Worm (Caenorhabditis elegans): ENCODE measurements around the gene mrpl-48.

DNA sequence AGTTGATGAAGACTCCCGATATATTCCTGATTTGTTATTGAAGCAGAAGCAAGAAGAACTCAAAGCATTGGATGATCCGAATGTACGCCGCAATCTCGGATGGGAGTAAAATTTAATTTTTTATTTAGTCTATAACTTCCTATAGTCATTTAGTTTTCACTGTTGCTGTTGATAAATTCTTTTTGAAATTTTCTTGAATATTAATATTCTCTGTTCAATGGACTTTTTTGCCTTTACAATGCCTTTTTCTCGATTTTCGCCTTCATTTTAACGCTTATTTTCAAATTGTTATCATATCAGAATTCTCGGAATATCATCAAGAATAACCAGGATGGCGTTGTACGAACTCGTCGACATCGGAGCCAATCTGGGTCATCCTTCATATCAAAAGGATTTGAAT, 809 bp downstream of the mrpl-48 start, which contains the start of gene crn-2:
- TF ChIP-seq lir-3 (tag; optimal IDR thresholded peaks at IDR 0.05; ENCODE audit: poor library complexity) = no peak
- no peak for TF ChIP-seq tlp-1 (tag; optimal IDR thresholded peaks at IDR 0.05)
- no peak for TF ChIP-seq irx-1 (tag; optimal IDR thresholded peaks at IDR 0.05)
- TF ChIP-seq lin-35 (GFP tag; optimal IDR thresholded peaks at IDR 0.05) = no peak
- no peak for TF ChIP-seq zag-1 (tag; optimal IDR thresholded peaks at IDR 0.05)
- TF ChIP-seq mep-1 (tag; optimal IDR thresholded peaks at IDR 0.05) = no peak
- TF ChIP-seq hlh-4 (tag; optimal IDR thresholded peaks at IDR 0.05) = no peak
- no peak for TF ChIP-seq snu-23 (GFP tag; optimal IDR thresholded peaks at IDR 0.05)
- no peak for TF ChIP-seq ceh-8 (GFP tag; optimal IDR thresholded peaks at IDR 0.05)
- TF ChIP-seq lin-15B (tag; optimal IDR thresholded peaks at IDR 0.05) = no peak
- TF ChIP-seq unc-62 (GFP tag; optimal IDR thresholded peaks at IDR 0.05) = no peak
- no peak for TF ChIP-seq nhr-77 (tag; optimal IDR thresholded peaks at IDR 0.05)
- no peak for TF ChIP-seq nhr-19 (GFP tag; conservative IDR thresholded peaks at IDR 0.05)
